Fruit fly (Drosophila melanogaster) whole organism, larva: Measurements from ENCODE around the gene fan.
A peak's percentile ranks its signal among the peaks of the same experiment; 100 is the strongest.

ENCODE experiments used
- noc ChIP-seq: fragments of 200-800 bp; sonication (Bioruptor generic); optimal IDR thresholded peaks from 3 replicates; lab custom pipeline; 2019; ENCODE audit warnings: missing biosample characterization, mild to moderate bottlenecking, missing genetic modification characterization, moderate library complexity

Gene fan

dm6 chr3L:8124481-8125359 is 15.8 kb downstream of the fan start, which contains the start of the genes CG7550 and mRpL36:
CG7550 (minus strand) TSS chr3L:8124531.
mRpL36 (minus strand) TSS chr3L:8125132.
- no peak for TF ChIP-seq noc

- peak; percentile 93 for TF ChIP-seq noc
Observed at dm6 chr3L:8127712-8128210, 18.8 kb downstream of the fan start, which contains the start of the genes Cds and Uba2. Cds (plus strand) TSS chr3L:8127762. Uba2 (minus strand) TSS chr3L:8127818.

- TF ChIP-seq noc = peak; percentile 60
Observed at dm6 chr3L:8128396-8129050, 19.6 kb downstream of the fan start.

dm6 chr3L:8137448-8137906 is 28.5 kb downstream of the fan start, which contains the start of the genes Setx and mus301:
Setx (minus strand) TSS chr3L:8137498.
mus301 (plus strand) TSS chr3L:8137808.
- no peak for TF ChIP-seq noc

dm6 chr3L:8150284-8150683 is 41.4 kb downstream of the fan start:
- TF ChIP-seq noc = no peak

- no peak for TF ChIP-seq noc
Observed at dm6 chr3L:8150812-8151211, 41.9 kb downstream of the fan start.

- peak; percentile 3 for TF ChIP-seq noc
Observed at dm6 chr3L:8151727-8152199, 42.8 kb downstream of the fan start, which contains the start of gene CG13676. CG13676 (minus strand) TSS chr3L:8151813.

dm6 chr3L:8153206-8153996 is 44.5 kb downstream of the fan start:
- TF ChIP-seq noc = no peak

dm6 chr3L:8154544-8154943 is 45.6 kb downstream of the fan start:
- TF ChIP-seq noc = no peak

dm6 chr3L:8155324-8155723 is 46.4 kb downstream of the fan start:
- no peak for TF ChIP-seq noc

dm6 chr3L:8156199-8156598 is 47.3 kb downstream of the fan start:
- no peak for TF ChIP-seq noc

- TF ChIP-seq noc = no peak
Observed at dm6 chr3L:8157079-8157478, 48.1 kb downstream of the fan start.

dm6 chr3L:8158715-8159380 is 49.9 kb downstream of the fan start, which contains the start of gene CG42445:
CG42445 (minus strand) TSS chr3L:8158900.
- TF ChIP-seq noc = no peak
